Worm (Caenorhabditis elegans): ENCODE measurements around the gene srh-166.

DNA sequence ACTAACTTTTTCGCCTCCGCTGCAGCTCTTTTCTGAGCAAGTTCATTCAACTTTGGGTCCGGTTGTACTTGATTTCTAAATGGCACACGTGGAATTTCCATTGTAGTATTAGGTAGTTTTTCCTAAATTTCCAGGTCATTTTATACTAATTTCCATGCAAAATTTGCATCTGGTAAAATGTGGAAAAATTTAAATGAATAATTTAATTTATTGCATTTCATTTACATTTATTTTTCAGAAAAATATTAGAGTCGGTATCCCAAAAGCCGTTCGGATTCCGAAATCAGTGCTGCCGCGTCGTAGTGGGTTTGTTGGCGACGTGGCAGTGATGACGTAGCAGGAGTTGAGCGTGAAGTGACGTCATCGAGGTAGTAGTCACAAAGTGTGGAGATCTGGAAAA is 21.4 kb upstream of the srh-166 start, which contains the start of gene Y38H6C.18:
- TF ChIP-seq W03F9.2 (tag; optimal IDR thresholded peaks at IDR 0.05) (no peak), him-1 (tag; optimal IDR thresholded peaks at IDR 0.05) (no peak)

Data from whole organism, L4/young adult.